Fruit fly (Drosophila melanogaster) whole organism, pupa: ENCODE data around the gene CG11560.

Experiments used
- CG10348 ChIP-seq: fragments of 200-800 bp; sonication (Bioruptor generic); IDR thresholded peaks from 2 replicates; pipeline ENCODE4 v1.3.6; 2022; ENCODE audit warnings: missing biosample characterization, missing genetic modification characterization
- CG12605 ChIP-seq: fragments of 200-800 bp; sonication (Bioruptor generic); IDR thresholded peaks from 2 replicates; pipeline ENCODE4 v1.3.6; 2022; ENCODE audit warnings: missing biosample characterization, missing genetic modification characterization
- CG13204 ChIP-seq: fragments of 200-800 bp; sonication (Bioruptor generic); optimal IDR thresholded peaks from 2 replicates; lab custom pipeline; 2018; ENCODE audit warnings: missing biosample characterization, mild to moderate bottlenecking, missing genetic modification characterization, moderate library complexity
- CG14655 ChIP-seq: fragments of 200-800 bp; sonication (Bioruptor generic); optimal IDR thresholded peaks from 3 replicates; lab custom pipeline; 2017; ENCODE audit warnings: mild to moderate bottlenecking, missing biosample characterization, missing genetic modification reagents, missing genetic modification characterization
- CG15710 ChIP-seq: fragments of 200-800 bp; sonication (Bioruptor generic); optimal IDR thresholded peaks from 2 replicates; lab custom pipeline; 2018; ENCODE audit warnings: missing biosample characterization, mild to moderate bottlenecking, missing genetic modification characterization, moderate library complexity
- CG17806 ChIP-seq: fragments of 200-800 bp; sonication (Bioruptor generic); optimal IDR thresholded peaks from 2 replicates; lab custom pipeline; 2018; ENCODE audit warnings: missing biosample characterization, mild to moderate bottlenecking, missing genetic modification characterization, moderate library complexity
- CG32121 ChIP-seq: fragments of 200-800 bp; sonication (Bioruptor generic); IDR thresholded peaks from 2 replicates; pipeline ENCODE4 v1.3.6; 2022; ENCODE audit warnings: missing biosample characterization, missing genetic modification characterization
- CG34367 ChIP-seq: fragments of 200-800 bp; sonication (Bioruptor generic); optimal IDR thresholded peaks from 2 replicates; lab custom pipeline; 2018; ENCODE audit warnings: missing biosample characterization, mild to moderate bottlenecking, missing genetic modification characterization
- CG4496 ChIP-seq: fragments of 200-800 bp; sonication (Bioruptor generic); IDR thresholded peaks from 3 replicates; pipeline ENCODE4 v1.3.6; 2022; ENCODE audit warnings: missing biosample characterization, missing genetic modification characterization
- CG8159 ChIP-seq: fragments of 200-800 bp; sonication (Bioruptor generic); optimal IDR thresholded peaks from 3 replicates; lab custom pipeline; 2018; ENCODE audit warnings: missing biosample characterization, mild to moderate bottlenecking, missing genetic modification characterization, moderate library complexity
- CG8301 ChIP-seq: fragments of 200-800 bp; sonication (Bioruptor generic); optimal IDR thresholded peaks from 2 replicates; lab custom pipeline; 2018; ENCODE audit warnings: missing biosample characterization, mild to moderate bottlenecking, missing genetic modification characterization
- CG9948 ChIP-seq: fragments of 200-800 bp; sonication (Bioruptor generic); optimal IDR thresholded peaks from 2 replicates; lab custom pipeline; 2018; ENCODE audit warnings: missing biosample characterization, mild to moderate bottlenecking, missing genetic modification characterization, moderate library complexity
- D1 ChIP-seq: fragments of 200-800 bp; sonication (Bioruptor generic); optimal IDR thresholded peaks from 2 replicates; lab custom pipeline; 2018; ENCODE audit warnings: missing biosample characterization, mild to moderate bottlenecking, missing genetic modification characterization, moderate library complexity
- EcR ChIP-seq: fragments of 200-800 bp; sonication (Bioruptor generic); optimal IDR thresholded peaks from 3 replicates; lab custom pipeline; 2019; ENCODE audit warnings: missing biosample characterization, missing genetic modification characterization, mild to moderate bottlenecking, moderate library complexity, missing genetic modification reagents
- Ets98B ChIP-seq: fragments of 200-800 bp; sonication (Bioruptor generic); IDR thresholded peaks from 2 replicates; pipeline ENCODE4 v1.3.6; 2022; ENCODE audit warnings: missing biosample characterization, missing genetic modification characterization
- Pif1A ChIP-seq: fragments of 200-800 bp; sonication (Bioruptor generic); optimal IDR thresholded peaks from 3 replicates; lab custom pipeline; 2016; ENCODE audit warnings: missing biosample characterization, missing genetic modification characterization
- Pif1B ChIP-seq: fragments of 200-800 bp; sonication (Bioruptor generic); optimal IDR thresholded peaks from 3 replicates; lab custom pipeline; 2016; ENCODE audit warnings: missing biosample characterization, missing genetic modification characterization
- Snoo ChIP-seq: fragments of 200-800 bp; sonication (Bioruptor generic); optimal IDR thresholded peaks from 3 replicates; lab custom pipeline; 2017; ENCODE audit warnings: missing biosample characterization, mild to moderate bottlenecking, missing genetic modification characterization, inconsistent platforms
- fd96Ca ChIP-seq: fragments of 200-800 bp; sonication (Bioruptor generic); IDR thresholded peaks from 3 replicates; pipeline ENCODE4 v1.3.6; 2022; ENCODE audit warnings: missing biosample characterization, missing genetic modification characterization
- gl ChIP-seq: fragments of 200-800 bp; sonication (Bioruptor generic); optimal IDR thresholded peaks from 2 replicates; lab custom pipeline; 2018; ENCODE audit warnings: missing biosample characterization, mild to moderate bottlenecking, missing genetic modification characterization
- rn ChIP-seq: fragments of 200-800 bp; sonication (Bioruptor generic); IDR thresholded peaks from 2 replicates; pipeline ENCODE4 v1.3.6; 2022; ENCODE audit warnings: missing biosample characterization, missing genetic modification characterization

Gene CG11560

dm6 chr3L:12084969-12085690 is 34.7 kb upstream of the CG11560 start:
- TF ChIP-seq Ets98B (GFP tag; lab: Robert Waterston, UW) (no peak), CG17806 (tag; lab: Kevin White, UChicago) (no peak), EcR (no peak), D1 (no peak), Pif1B (GFP tag; lab: Kevin White, UChicago) (no peak), CG12605 (GFP tag; lab: Robert Waterston, UW) (no peak), CG9948 (no peak), gl (tag; lab: Kevin White, UChicago) (no peak), CG8301 (tag; lab: Kevin White, UChicago) (no peak)

dm6 chr3L:12085691-12086078 is 34.1 kb upstream of the CG11560 start:
- TF ChIP-seq CG15710 (tag; lab: Kevin White, UChicago), result no peak
- no peak for TF ChIP-seq CG8159 (tag; lab: Kevin White, UChicago)
- no peak for TF ChIP-seq CG8301 (tag; lab: Kevin White, UChicago)
- no peak for TF ChIP-seq EcR
- TF ChIP-seq rn (GFP tag; lab: Robert Waterston, UW), result no peak
- no peak for TF ChIP-seq Pif1A (GFP tag; lab: Kevin White, UChicago)
- TF ChIP-seq CG17806 (tag; lab: Kevin White, UChicago), result no peak
- no peak for TF ChIP-seq D1
- TF ChIP-seq CG10348 (GFP tag; lab: Robert Waterston, UW), result no peak
- no peak for TF ChIP-seq CG9948
- no peak for TF ChIP-seq Pif1B (GFP tag; lab: Kevin White, UChicago)
- no peak for TF ChIP-seq gl (tag; lab: Kevin White, UChicago)
- no peak for TF ChIP-seq CG14655 (GFP tag; lab: Kevin White, UChicago)
- TF ChIP-seq CG13204 (GFP tag; lab: Kevin White, UChicago), result no peak
- no peak for TF ChIP-seq CG32121
- no peak for TF ChIP-seq CG12605 (GFP tag; lab: Robert Waterston, UW)
- no peak for TF ChIP-seq fd96Ca
- TF ChIP-seq Snoo (tag; lab: Kevin White, UChicago), result no peak

- TF ChIP-seq CG34367 (no peak), CG8301 (tag; lab: Kevin White, UChicago) (no peak), Pif1A (GFP tag; lab: Kevin White, UChicago) (no peak), CG15710 (tag; lab: Kevin White, UChicago) (no peak), Pif1B (GFP tag; lab: Kevin White, UChicago) (no peak), CG8159 (tag; lab: Kevin White, UChicago) (no peak), CG12605 (GFP tag; lab: Robert Waterston, UW) (no peak), fd96Ca (no peak)
Observed at dm6 chr3L:12088326-12088725, 31.5 kb upstream of the CG11560 start, which contains the start of gene CG17154. CG17154 (plus strand) TSS chr3L:12088626.

dm6 chr3L:12090184-12090897 is 29.5 kb upstream of the CG11560 start:
- TF ChIP-seq Snoo (tag; lab: Kevin White, UChicago) (peak; percentile 67), CG14655 (GFP tag; lab: Kevin White, UChicago) (peak; percentile 43), gl (tag; lab: Kevin White, UChicago) (peak; percentile 9), EcR (peak; percentile 71), Pif1B (GFP tag; lab: Kevin White, UChicago) (peak; percentile 39), Pif1A (GFP tag; lab: Kevin White, UChicago) (peak; percentile 40), rn (GFP tag; lab: Robert Waterston, UW) (no peak), D1 (peak; percentile 4), CG15710 (tag; lab: Kevin White, UChicago) (peak; percentile 2), CG13204 (GFP tag; lab: Kevin White, UChicago) (no peak), CG12605 (GFP tag; lab: Robert Waterston, UW) (0 out of 2 replicates have a peak, but pooled peaks have one; percentile 28), fd96Ca (no peak), CG34367 (no peak), Ets98B (GFP tag; lab: Robert Waterston, UW) (no peak), CG9948 (no peak), CG10348 (GFP tag; lab: Robert Waterston, UW) (no peak), CG17806 (tag; lab: Kevin White, UChicago) (no peak), CG8301 (tag; lab: Kevin White, UChicago) (peak; percentile 18), CG4496 (peak; percentile 72; the same call in 2 of the 3 replicates), CG32121 (peak; percentile 19; the same call in 1 of the 2 replicates), CG8159 (tag; lab: Kevin White, UChicago) (peak; percentile 24)
- TF ChIP-seq, all 21 proteins: peak for 13

dm6 chr3L:12090898-12091685 is 28.7 kb upstream of the CG11560 start:
- TF ChIP-seq CG8301 (tag; lab: Kevin White, UChicago) (no peak), CG10348 (GFP tag; lab: Robert Waterston, UW) (0 out of 2 replicates have a peak, but pooled peaks have one; percentile 18), CG13204 (GFP tag; lab: Kevin White, UChicago) (no peak), CG8159 (tag; lab: Kevin White, UChicago) (peak; percentile 24), Pif1A (GFP tag; lab: Kevin White, UChicago) (no peak), CG9948 (no peak), CG12605 (GFP tag; lab: Robert Waterston, UW) (no peak), CG15710 (tag; lab: Kevin White, UChicago) (no peak), rn (GFP tag; lab: Robert Waterston, UW) (no peak), CG32121 (peak; percentile 44; the same call in 1 of the 2 replicates), EcR (no peak), gl (tag; lab: Kevin White, UChicago) (no peak), CG14655 (GFP tag; lab: Kevin White, UChicago) (no peak), CG4496 (peak; percentile 74), Pif1B (GFP tag; lab: Kevin White, UChicago) (peak; percentile 3), Snoo (tag; lab: Kevin White, UChicago) (no peak), CG17806 (tag; lab: Kevin White, UChicago) (no peak), CG34367 (no peak), Ets98B (GFP tag; lab: Robert Waterston, UW) (0 out of 2 replicates have a peak, but pooled peaks have one; percentile 44)
